Worm (Caenorhabditis elegans) whole organism, young adult: ENCODE measurements around the gene vps-41.

ENCODE experiments used
- B0035.1 ChIP-seq: sonication (generic microtip); optimal IDR thresholded peaks from 2 replicates; lab custom pipeline; 2016; ENCODE audit warnings: missing genetic modification characterization, mild to moderate bottlenecking, missing compliant biosample characterization, missing genotype, missing genetic modification reagents
- K11D2.4 ChIP-seq: fragments of 200-800 bp; sonication (Bioruptor generic); IDR thresholded peaks from 2 replicates; pipeline ENCODE4 v1.3.6; 2022; ENCODE audit warnings: missing genetic modification reagents, missing genetic modification characterization, missing compliant biosample characterization
- K12H6.12 ChIP-seq: fragments of 200-800 bp; sonication (Bioruptor generic); optimal IDR thresholded peaks from 2 replicates; lab custom pipeline; 2018; ENCODE audit warnings: mild to moderate bottlenecking, missing genetic modification characterization, missing compliant biosample characterization
- Y53F4B.3 ChIP-seq: fragments of 200-800 bp; sonication (Bioruptor generic); IDR thresholded peaks from 2 replicates; pipeline ENCODE4 v1.3.6; 2022; ENCODE audit warnings: missing genetic modification reagents, missing genetic modification characterization, missing compliant biosample characterization
- Y67H2A.10 ChIP-seq: fragments of 200-800 bp; sonication (Bioruptor generic); conservative IDR thresholded peaks from 2 replicates; pipeline ENCODE4 v1.3.6; 2022; ENCODE audit warnings: missing genetic modification reagents, missing genetic modification characterization, missing compliant biosample characterization
- Y95B8A.8 ChIP-seq: fragments of 200-800 bp; sonication (Bioruptor generic); IDR thresholded peaks from 2 replicates; pipeline ENCODE4 v1.3.6; 2022; ENCODE audit warnings: missing genetic modification reagents, missing genetic modification characterization, missing compliant biosample characterization
- ZK185.1 ChIP-seq: sonication (generic microtip); optimal IDR thresholded peaks from 2 replicates; lab custom pipeline; 2016; ENCODE audit warnings: mild to moderate bottlenecking, missing genetic modification characterization, missing compliant biosample characterization; ENCODE audit not compliant: poor library complexity, severe bottlenecking
- akir-1 ChIP-seq: fragments of 200-800 bp; sonication (Bioruptor generic); optimal IDR thresholded peaks from 2 replicates; lab custom pipeline; 2018; ENCODE audit warnings: mild to moderate bottlenecking, missing genetic modification characterization, moderate library complexity, missing compliant biosample characterization
- atf-7 ChIP-seq: sonication (generic microtip); optimal IDR thresholded peaks from 2 replicates; lab custom pipeline; 2017; ENCODE audit warnings: mild to moderate bottlenecking, missing genetic modification characterization, missing compliant biosample characterization
- cebp-2 ChIP-seq: fragments of 200-800 bp; sonication (Bioruptor generic); IDR thresholded peaks from 2 replicates; pipeline ENCODE4 v1.3.6; 2022; ENCODE audit warnings: missing genetic modification characterization, missing compliant biosample characterization
- ceh-58 ChIP-seq: fragments of 200-800 bp; sonication (Bioruptor generic); IDR thresholded peaks from 2 replicates; pipeline ENCODE4 v1.3.6; 2022; ENCODE audit warnings: missing genetic modification characterization, missing compliant biosample characterization
- chd-7 ChIP-seq: sonication (generic microtip); optimal IDR thresholded peaks from 2 replicates; lab custom pipeline; 2016; ENCODE audit warnings: mild to moderate bottlenecking, missing genetic modification characterization, moderate library complexity, missing compliant biosample characterization
- dox-1 ChIP-seq: fragments of 200-800 bp; sonication (Bioruptor generic); IDR thresholded peaks from 2 replicates; pipeline ENCODE4 v1.3.6; 2022; ENCODE audit warnings: missing genetic modification reagents, missing genetic modification characterization, missing compliant biosample characterization
- dpff-1 ChIP-seq: sonication (generic microtip); optimal IDR thresholded peaks from 2 replicates; lab custom pipeline; 2017; ENCODE audit warnings: mild to moderate bottlenecking, missing genetic modification characterization, missing compliant biosample characterization
- dpl-1 ChIP-seq: fragments of 150-350 bp; optimal IDR thresholded peaks from 2 replicates; lab custom pipeline; 2014; ENCODE audit warnings: missing biosample characterization, missing genetic modification reagents, missing genetic modification characterization
- egl-18 ChIP-seq: fragments of 200-800 bp; sonication (Bioruptor generic); IDR thresholded peaks from 2 replicates; pipeline ENCODE4 v1.3.6; 2022; ENCODE audit warnings: missing genetic modification reagents, missing genetic modification characterization, missing compliant biosample characterization
- gei-17 ChIP-seq: fragments of 200-800 bp; sonication (Bioruptor generic); optimal IDR thresholded peaks from 2 replicates; lab custom pipeline; 2018; ENCODE audit warnings: mild to moderate bottlenecking, missing genetic modification characterization, missing compliant biosample characterization
- him-1 ChIP-seq: sonication (generic microtip); optimal IDR thresholded peaks from 2 replicates; lab custom pipeline; 2016; ENCODE audit warnings: missing genotype, missing genetic modification reagents, missing genetic modification characterization, missing compliant biosample characterization
- hlh-12 ChIP-seq: sonication (generic microtip); optimal IDR thresholded peaks from 2 replicates; lab custom pipeline; 2016; ENCODE audit warnings: missing genetic modification characterization, missing compliant biosample characterization
- hmg-1.2 ChIP-seq: fragments of 200-800 bp; sonication (Bioruptor generic); IDR thresholded peaks from 2 replicates; pipeline ENCODE4 v1.3.6; 2022; ENCODE audit warnings: missing genetic modification reagents, missing genetic modification characterization, missing compliant biosample characterization
- lag-1 ChIP-seq: fragments of 200-800 bp; sonication (Bioruptor generic); IDR thresholded peaks from 2 replicates; pipeline ENCODE4 v1.3.6; 2022; ENCODE audit warnings: missing genetic modification reagents, missing genetic modification characterization, missing compliant biosample characterization
- let-607 ChIP-seq, 2 experiments: fragments of 200-800 bp in 1 of 2; sonication (Bioruptor generic) in 1 of 2; sonication (generic microtip) in 1 of 2; optimal IDR thresholded peaks; 2 replicates each; lab custom pipeline; 2016 to 2018; ENCODE audit warnings: mild to moderate bottlenecking in 2 of 2, missing compliant biosample characterization in 2 of 2, missing genetic modification characterization in 2 of 2, moderate library complexity in 2 of 2, missing genotype in 1 of 2
- lin-54 ChIP-seq: fragments of 200-800 bp; sonication (Bioruptor generic); optimal IDR thresholded peaks from 2 replicates; lab custom pipeline; 2018; ENCODE audit warnings: mild to moderate bottlenecking, missing genetic modification characterization, missing compliant biosample characterization
- lir-1 ChIP-seq: fragments of 200-800 bp; sonication (Bioruptor generic); conservative IDR thresholded peaks from 2 replicates; pipeline ENCODE4 v1.3.6; 2022; ENCODE audit warnings: missing genetic modification reagents, missing genetic modification characterization, missing compliant biosample characterization
- lsy-27 ChIP-seq: sonication (generic microtip); optimal IDR thresholded peaks from 2 replicates; lab custom pipeline; 2017; ENCODE audit warnings: missing genetic modification characterization, mild to moderate bottlenecking, missing compliant biosample characterization, antibody characterized with exemption, missing genotype, borderline replicate concordance; ENCODE audit not compliant: insufficient read depth
- mcd-1 ChIP-seq: fragments of 200-800 bp; sonication (Bioruptor generic); IDR thresholded peaks from 2 replicates; pipeline ENCODE4 v1.3.6; 2022; ENCODE audit warnings: missing genetic modification reagents, missing genetic modification characterization, missing compliant biosample characterization
- nfya-2 ChIP-seq: fragments of 200-800 bp; sonication (Bioruptor generic); IDR thresholded peaks from 2 replicates; pipeline ENCODE4 v1.3.6; 2022; ENCODE audit warnings: missing genetic modification reagents, missing genetic modification characterization, missing compliant biosample characterization
- nhr-120 ChIP-seq: fragments of 200-800 bp; sonication (Bioruptor generic); IDR thresholded peaks from 2 replicates; pipeline ENCODE4 v1.3.6; 2022; ENCODE audit warnings: missing genetic modification characterization, missing compliant biosample characterization
- nhr-90 ChIP-seq: sonication (generic microtip); optimal IDR thresholded peaks from 2 replicates; lab custom pipeline; 2016; ENCODE audit warnings: missing genotype, mild to moderate bottlenecking, missing genetic modification characterization, missing compliant biosample characterization
- pha-4 ChIP-seq: fragments of 150-350 bp; sonication (generic microtip); optimal IDR thresholded peaks from 2 replicates; lab custom pipeline; 2014; ENCODE audit warnings: missing biosample characterization, missing genetic modification reagents, missing genetic modification characterization
- rcor-1 ChIP-seq: fragments of 200-800 bp; sonication (Bioruptor generic); IDR thresholded peaks from 2 replicates; pipeline ENCODE4 v1.3.6; 2022; ENCODE audit warnings: missing genetic modification reagents, missing genetic modification characterization, missing compliant biosample characterization
- rec-8 ChIP-seq, 2 experiments: sonication (generic microtip); optimal IDR thresholded peaks; 2 replicates each; lab custom pipeline; 2016; ENCODE audit warnings: mild to moderate bottlenecking in 2 of 2, missing genetic modification characterization in 2 of 2, missing genetic modification reagents in 2 of 2, missing genotype in 2 of 2, missing biosample characterization in 1 of 2, missing compliant biosample characterization in 1 of 2, moderate library complexity in 1 of 2
- repo-1 ChIP-seq: sonication (generic microtip); optimal IDR thresholded peaks from 2 replicates; lab custom pipeline; 2017; ENCODE audit warnings: mild to moderate bottlenecking, missing genetic modification characterization, missing compliant biosample characterization
- rpc-1 ChIP-seq, 2 experiments: fragments of 150-350 bp in 1 of 2; sonication (generic microtip) in 1 of 2; optimal IDR thresholded peaks; 2 replicates each; lab custom pipeline; 2014 to 2018; ENCODE audit warnings: missing biosample characterization in 1 of 2, missing genetic modification characterization in 1 of 2, missing genetic modification reagents in 1 of 2, missing genotype in 1 of 2
- sdz-38 ChIP-seq: sonication (generic microtip); optimal IDR thresholded peaks from 2 replicates; lab custom pipeline; 2016; ENCODE audit warnings: missing genotype, missing genetic modification characterization, missing compliant biosample characterization
- snpc-1.3 ChIP-seq: sonication (generic microtip); optimal IDR thresholded peaks from 2 replicates; lab custom pipeline; 2017; ENCODE audit warnings: missing genetic modification characterization, mild to moderate bottlenecking, missing compliant biosample characterization, antibody characterized with exemption, moderate library complexity, missing genotype, missing genetic modification reagents; ENCODE audit not compliant: insufficient read depth
- snpc-3.4 ChIP-seq: sonication (generic microtip); optimal IDR thresholded peaks from 2 replicates; lab custom pipeline; 2017; ENCODE audit warnings: missing genetic modification characterization, mild to moderate bottlenecking, missing compliant biosample characterization, antibody characterized with exemption, moderate library complexity, missing genotype, missing genetic modification reagents
- snpc-4 ChIP-seq, 5 experiments: fragments of 150-350 bp in 1 of 5; sonication (generic microtip) in 4 of 5; optimal IDR thresholded peaks; 2 replicates each; lab custom pipeline; 2014 to 2018; ENCODE audit warnings: missing genetic modification characterization in 5 of 5, missing biosample characterization in 3 of 5, antibody characterized with exemption in 2 of 5, mild to moderate bottlenecking in 2 of 5, missing compliant biosample characterization in 2 of 5, missing genotype in 2 of 5, moderate library complexity in 2 of 5, missing genetic modification reagents in 1 of 5
- somi-1 ChIP-seq: fragments of 200-800 bp; sonication (Bioruptor generic); optimal IDR thresholded peaks from 2 replicates; lab custom pipeline; 2018; ENCODE audit warnings: mild to moderate bottlenecking, missing genetic modification characterization, missing compliant biosample characterization
- sptf-2 ChIP-seq: fragments of 200-800 bp; sonication (Bioruptor generic); optimal IDR thresholded peaks from 2 replicates; lab custom pipeline; 2018; ENCODE audit warnings: mild to moderate bottlenecking, missing genetic modification characterization, missing compliant biosample characterization
- unc-130 ChIP-seq: sonication (generic microtip); optimal IDR thresholded peaks from 2 replicates; lab custom pipeline; 2016; ENCODE audit warnings: missing genetic modification reagents, missing genetic modification characterization, missing compliant biosample characterization
- zfh-2 ChIP-seq: fragments of 200-800 bp; sonication (Bioruptor generic); conservative IDR thresholded peaks from 2 replicates; pipeline ENCODE4 v1.3.6; 2022; ENCODE audit warnings: missing genetic modification reagents, missing genetic modification characterization, missing compliant biosample characterization
- zim-3 ChIP-seq: sonication (generic microtip); optimal IDR thresholded peaks from 2 replicates; lab custom pipeline; 2017; ENCODE audit warnings: mild to moderate bottlenecking, missing genetic modification characterization, moderate library complexity, missing compliant biosample characterization
- ztf-18 ChIP-seq: sonication (generic microtip); optimal IDR thresholded peaks from 2 replicates; lab custom pipeline; 2016; ENCODE audit warnings: missing genotype, mild to moderate bottlenecking, missing genetic modification characterization, missing compliant biosample characterization
- ztf-28 ChIP-seq: fragments of 200-800 bp; sonication (Bioruptor generic); IDR thresholded peaks from 2 replicates; pipeline ENCODE4 v1.3.6; 2022; ENCODE audit warnings: missing genetic modification reagents, missing genetic modification characterization, missing compliant biosample characterization
- ztf-3 ChIP-seq: fragments of 200-800 bp; sonication (Bioruptor generic); optimal IDR thresholded peaks from 2 replicates; lab custom pipeline; 2018; ENCODE audit warnings: mild to moderate bottlenecking, missing genetic modification characterization, missing compliant biosample characterization

vps-41 gene

DNA sequence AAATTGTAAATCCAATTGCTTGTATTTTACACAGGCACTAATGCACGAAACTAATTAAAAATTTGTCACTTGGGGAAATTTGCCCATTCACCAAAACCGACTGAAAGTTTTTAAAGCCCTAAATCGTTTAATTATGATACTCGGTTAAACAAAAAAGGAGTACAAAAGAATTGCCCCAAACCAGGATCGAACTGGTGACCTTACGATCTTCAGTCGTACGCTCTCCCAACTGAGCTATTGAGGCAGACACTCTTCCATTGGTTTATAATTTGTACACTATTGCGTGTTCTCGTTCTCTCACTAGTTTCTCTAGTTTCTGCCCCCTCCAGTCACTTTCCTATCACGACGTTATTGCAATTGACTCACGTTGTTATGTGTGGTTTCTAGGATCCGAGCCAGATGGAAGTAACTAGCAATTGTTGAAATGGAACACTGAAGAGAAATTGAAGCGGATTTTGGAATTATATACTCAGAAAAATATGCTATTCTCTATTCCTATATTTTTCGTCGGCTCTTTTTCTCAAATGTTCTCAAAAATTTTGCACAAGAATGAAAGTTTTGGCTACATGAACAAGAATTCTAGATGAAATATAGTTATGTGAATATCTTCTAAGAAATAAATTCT lies 35.7 kb downstream of the vps-41 start (continued):
- TF ChIP-seq nfya-2 (GFP tag; lab: Robert Waterston, UW) (no peak), ZK185.1 (tag; lab: Kevin White, UChicago) (peak; percentile 84), somi-1 (GFP tag; lab: Kevin White, UChicago) (no peak), mcd-1 (no peak), him-1 (tag; lab: Kevin White, UChicago) (peak; percentile 85), ztf-28 (GFP tag; lab: Robert Waterston, UW) (no peak), K11D2.4 (GFP tag; lab: Robert Waterston, UW) (no peak), Y67H2A.10 (GFP tag; lab: Robert Waterston, UW) (no peak), akir-1 (GFP tag; lab: Kevin White, UChicago) (no peak), dpl-1 (GFP tag; lab: Kevin White, UChicago) (peak; percentile 4), lin-54 (no peak), ztf-3 (GFP tag; lab: Kevin White, UChicago) (no peak), lag-1 (GFP tag; lab: Robert Waterston, UW) (0 out of 2 replicates have a peak, but pooled peaks have one; percentile 36), pha-4 (tag; lab: Kevin White, UChicago) (no peak), zim-3 (tag; lab: Kevin White, UChicago) (peak; percentile 81), atf-7 (peak; percentile 56), cebp-2 (no peak), snpc-1.3 (peak; percentile 71), snpc-3.4 (tag; lab: Kevin White, UChicago) (peak; percentile 86), rec-8 (tag; optimal IDR thresholded peaks at IDR 0.05; lab: Kevin White, UChicago) (peak; percentile 42 to 63), repo-1 (tag; lab: Kevin White, UChicago) (no peak), chd-7 (tag; lab: Kevin White, UChicago) (no peak), sdz-38 (tag; lab: Kevin White, UChicago) (no peak), rcor-1 (GFP tag; lab: Robert Waterston, UW) (peak; percentile 50), rpc-1 (optimal IDR thresholded peaks at IDR 0.05; lab: Kevin White, UChicago) (peak; percentile 96), rpc-1 (tag; optimal IDR thresholded peaks at IDR 0.05; lab: Kevin White, UChicago) (peak; percentile 87), egl-18 (GFP tag; lab: Robert Waterston, UW) (no peak), snpc-4 (GFP tag; optimal IDR thresholded peaks at IDR 0.05; lab: Kevin White, UChicago) (peak; percentile 80), snpc-4 (tag; optimal IDR thresholded peaks at IDR 0.05; lab: Kevin White, UChicago) (peak in 3 of 4 experiments; percentile 11 to 85 (median 77)), sptf-2 (GFP tag; lab: Kevin White, UChicago) (no peak), B0035.1 (tag; lab: Kevin White, UChicago) (no peak), gei-17 (GFP tag; lab: Kevin White, UChicago) (no peak), ceh-58 (no peak), lir-1 (GFP tag; lab: Robert Waterston, UW) (no peak), hlh-12 (tag; lab: Kevin White, UChicago) (no peak), K12H6.12 (tag; lab: Kevin White, UChicago) (peak; percentile 14), hmg-1.2 (GFP tag; lab: Robert Waterston, UW) (peak; percentile 75), zfh-2 (GFP tag; lab: Robert Waterston, UW) (no peak), ztf-18 (peak; percentile 27), lsy-27 (tag; lab: Kevin White, UChicago) (no peak), Y95B8A.8 (GFP tag; lab: Robert Waterston, UW) (no peak), Y53F4B.3 (GFP tag; lab: Robert Waterston, UW) (no peak), let-607 (tag; optimal IDR thresholded peaks at IDR 0.05; lab: Kevin White, UChicago) (peak; percentile 15 to 31), nhr-90 (tag; lab: Kevin White, UChicago) (no peak), nhr-120 (GFP tag; lab: Robert Waterston, UW) (0 out of 2 replicates have a peak, but pooled peaks have one; percentile 36), dpff-1 (tag; lab: Kevin White, UChicago) (no peak), unc-130 (GFP tag; lab: Kevin White, UChicago) (no peak), dox-1 (GFP tag; lab: Robert Waterston, UW) (no peak)
